Fruit fly (Drosophila melanogaster): ENCODE results near the gene Pdcd4.

dm6 chrX:13736174-13736482 is 19.1 kb downstream of the Pdcd4 start, which contains the start of gene g:
- no peak for TF ChIP-seq Sox102F (GFP tag; optimal IDR thresholded peaks at IDR 0.05)
- TF ChIP-seq CG8632 (GFP tag; optimal IDR thresholded peaks at IDR 0.05) = no peak
- no peak for TF ChIP-seq net (GFP tag; optimal IDR thresholded peaks at IDR 0.05)
- TF ChIP-seq topi (GFP tag; optimal IDR thresholded peaks at IDR 0.05) = no peak
- no peak for TF ChIP-seq CG6792 (GFP tag; optimal IDR thresholded peaks at IDR 0.05)
- no peak for TF ChIP-seq Gug (GFP tag; IDR thresholded peaks at IDR 0.05)
